Fruit fly (Drosophila melanogaster): ENCODE measurements around the gene CG15461.

The CG15461 gene

dm6 chrX:20466382-20466928 lies 19.5 kb upstream of the CG15461 start:
- TF ChIP-seq OdsH (GFP tag; optimal IDR thresholded peaks at IDR 0.05) (no peak), Vsx2 (GFP tag; optimal IDR thresholded peaks at IDR 0.05; ENCODE audit: partially characterized antibody) (no peak), Rel (GFP tag; optimal IDR thresholded peaks at IDR 0.05) (no peak), Rel (tag; optimal IDR thresholded peaks at IDR 0.05) (no peak), CrebA (GFP tag; optimal IDR thresholded peaks at IDR 0.05; ENCODE audit: borderline replicate concordance) (no peak), Sp1 (GFP tag; optimal IDR thresholded peaks at IDR 0.05) (no peak), psq (GFP tag; optimal IDR thresholded peaks at IDR 0.05) (no peak), pan (optimal IDR thresholded peaks at IDR 0.05) (no peak), tai (GFP tag; optimal IDR thresholded peaks at IDR 0.05) (no peak), Dif (GFP tag; optimal IDR thresholded peaks at IDR 0.05; ENCODE audit: partially characterized antibody) (no peak), jim (GFP tag; optimal IDR thresholded peaks at IDR 0.05) (no peak), Hr78 (GFP tag; optimal IDR thresholded peaks at IDR 0.05) (no peak), Mio (GFP tag; optimal IDR thresholded peaks at IDR 0.05) (no peak), HLH106 (tag; optimal IDR thresholded peaks at IDR 0.05) (no peak), fru (GFP tag; optimal IDR thresholded peaks at IDR 0.05) (no peak), CG32264 (GFP tag; optimal IDR thresholded peaks at IDR 0.05) (no peak), Jra (GFP tag; optimal IDR thresholded peaks at IDR 0.05) (no peak), CG9705 (GFP tag; optimal IDR thresholded peaks at IDR 0.05) (no peak), Abd-B (GFP tag; optimal IDR thresholded peaks at IDR 0.05) (no peak)

dm6 chrX:20467155-20467554 lies 18.8 kb upstream of the CG15461 start, which contains the start of gene GstT3:
Gene GstT3 (plus strand): TSS chrX:20467455.
- no peak for TF ChIP-seq foxo (GFP tag; optimal IDR thresholded peaks at IDR 0.05)

dm6 chrX:20468192-20468591 lies 17.8 kb upstream of the CG15461 start:
- no peak for TF ChIP-seq OdsH (GFP tag; optimal IDR thresholded peaks at IDR 0.05)
- no peak for TF ChIP-seq Dfd (GFP tag; optimal IDR thresholded peaks at IDR 0.05)
- TF ChIP-seq HLH106 (tag; optimal IDR thresholded peaks at IDR 0.05) = no peak
- TF ChIP-seq ey (GFP tag; optimal IDR thresholded peaks at IDR 0.05) = no peak
- TF ChIP-seq h (GFP tag; optimal IDR thresholded peaks at IDR 0.05) = no peak
- no peak for TF ChIP-seq lola (GFP tag; optimal IDR thresholded peaks at IDR 0.05)
- no peak for TF ChIP-seq Hr83 (GFP tag; optimal IDR thresholded peaks at IDR 0.05; ENCODE audit: poor library complexity, severe bottlenecking)
- no peak for TF ChIP-seq woc (GFP tag; optimal IDR thresholded peaks at IDR 0.05)
- TF ChIP-seq rgr (GFP tag; optimal IDR thresholded peaks at IDR 0.05) = no peak
- no peak for TF ChIP-seq Hr78 (GFP tag; optimal IDR thresholded peaks at IDR 0.05)
- TF ChIP-seq sage (GFP tag; optimal IDR thresholded peaks at IDR 0.05) = no peak
- no peak for TF ChIP-seq dl (GFP tag; optimal IDR thresholded peaks at IDR 0.05; ENCODE audit: insufficient read depth in 1 of 2, partially characterized antibody in 2 of 2)
- TF ChIP-seq usp (GFP tag; optimal IDR thresholded peaks at IDR 0.05) = no peak
- no peak for TF ChIP-seq GATAd (GFP tag; optimal IDR thresholded peaks at IDR 0.05)

DNA sequence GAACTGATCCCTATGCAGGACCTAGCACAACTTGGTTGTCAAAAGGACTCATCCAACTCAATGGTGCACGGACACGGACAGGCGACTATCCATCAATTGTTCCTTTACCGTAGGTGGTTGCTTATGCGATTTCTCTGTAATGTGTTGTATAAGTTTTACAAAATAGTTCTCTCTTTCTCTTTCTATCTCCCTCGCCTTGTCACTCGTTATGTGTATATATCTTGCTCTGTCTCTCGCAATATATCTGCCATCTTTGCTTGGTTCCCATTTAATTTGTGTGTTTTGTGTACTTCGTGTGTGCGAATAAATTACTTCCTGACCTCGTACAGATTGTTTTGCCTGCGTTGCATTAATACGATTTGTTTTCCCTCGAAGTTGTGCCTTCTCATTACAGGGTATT lies 15.3 kb upstream of the CG15461 start:
- TF ChIP-seq h (GFP tag; optimal IDR thresholded peaks at IDR 0.05) (no peak), CG32264 (GFP tag; optimal IDR thresholded peaks at IDR 0.05) (no peak), sv (GFP tag; optimal IDR thresholded peaks at IDR 0.05) (no peak), Hnf4 (GFP tag; optimal IDR thresholded peaks at IDR 0.05) (no peak), usp (GFP tag; optimal IDR thresholded peaks at IDR 0.05) (no peak), CG9705 (GFP tag; optimal IDR thresholded peaks at IDR 0.05) (no peak), ey (GFP tag; optimal IDR thresholded peaks at IDR 0.05) (no peak), sage (GFP tag; optimal IDR thresholded peaks at IDR 0.05) (no peak), fru (GFP tag; optimal IDR thresholded peaks at IDR 0.05) (no peak), N (GFP tag; optimal IDR thresholded peaks at IDR 0.05) (no peak), Hr83 (GFP tag; optimal IDR thresholded peaks at IDR 0.05; ENCODE audit: poor library complexity, severe bottlenecking) (no peak), Dfd (GFP tag; optimal IDR thresholded peaks at IDR 0.05) (no peak), jim (GFP tag; optimal IDR thresholded peaks at IDR 0.05) (no peak), psq (GFP tag; optimal IDR thresholded peaks at IDR 0.05) (no peak), foxo (GFP tag; optimal IDR thresholded peaks at IDR 0.05) (no peak), pan (optimal IDR thresholded peaks at IDR 0.05) (no peak), Abd-B (GFP tag; optimal IDR thresholded peaks at IDR 0.05) (no peak), Mio (GFP tag; optimal IDR thresholded peaks at IDR 0.05) (no peak), lola (GFP tag; optimal IDR thresholded peaks at IDR 0.05) (no peak)
